Worm (Caenorhabditis elegans) whole organism, L2 larva: ENCODE data around the gene nhr-6.

Source experiments
- lin-13 ChIP-seq: fragments of 150-350 bp; optimal IDR thresholded peaks from 2 replicates; lab custom pipeline; 2014; ENCODE audit warnings: missing biosample characterization, missing genetic modification reagents, missing genetic modification characterization
- mdl-1 ChIP-seq, 2 experiments: fragments of 150-350 bp in 1 of 2; sonication (generic microtip) in 1 of 2; optimal IDR thresholded peaks; 2 replicates each; lab custom pipeline; 2017; ENCODE audit warnings: missing biosample characterization in 2 of 2, missing genetic modification characterization in 2 of 2

- TF ChIP-seq lin-13 (GFP tag; lab: Kevin White, UChicago) (no peak), mdl-1 (tag; optimal IDR thresholded peaks at IDR 0.05; lab: Kevin White, UChicago) (no peak)
Observed at ce11 chrIII:3590365-3590764, 17.0 kb downstream of the nhr-6 start, which contains the start of gene ptp-1.
